Fruit fly (Drosophila melanogaster) Kc167 (cell line): Measurements from ENCODE around the gene Polr2G.

Experiments used
- Myc ChIP-seq: fragments of >200 bp; optimal IDR thresholded peaks from 2 replicates; lab custom pipeline; 2017; ENCODE audit warnings: missing external identifiers
- Sin3A ChIP-seq: fragments of >200 bp; optimal IDR thresholded peaks from 2 replicates; lab custom pipeline; 2018; ENCODE audit warnings: missing external identifiers
- h ChIP-seq: fragments of >200 bp; optimal IDR thresholded peaks from 3 replicates; lab custom pipeline; 2018; ENCODE audit warnings: missing external identifiers
- insv ChIP-seq: fragments of >200 bp; optimal IDR thresholded peaks from 3 replicates; lab custom pipeline; 2018; ENCODE audit warnings: missing external identifiers
- psq ChIP-seq: fragments of >200 bp; optimal IDR thresholded peaks from 2 replicates; lab custom pipeline; 2017; ENCODE audit warnings: missing external identifiers
- ttk ChIP-seq: sonication (Bioruptor generic); optimal IDR thresholded peaks from 2 replicates; lab custom pipeline; 2017; ENCODE audit warnings: missing external identifiers

dm6 chr3R:15222973-15223372, at the start of gene Polr2G:
- TF ChIP-seq psq (lab: Kevin White, UChicago) (no peak), Myc (lab: Kevin White, UChicago) (no peak), h (lab: Kevin White, UChicago) (no peak), Sin3A (lab: Kevin White, UChicago) (no peak), insv (lab: Kevin White, UChicago) (no peak), ttk (lab: Kevin White, UChicago) (no peak)
